Fruit fly (Drosophila melanogaster) whole organism, embryonic: ENCODE measurements around the gene CG17118.

Source experiments
- Ada2b ChIP-seq: fragments of 200-800 bp; sonication (Bioruptor generic); IDR thresholded peaks from 2 replicates; pipeline ENCODE4 v1.3.6; 2022; ENCODE audit warnings: missing biosample characterization, missing genetic modification characterization
- CG10209 ChIP-seq: fragments of 200-800 bp; sonication (Bioruptor generic); optimal IDR thresholded peaks from 3 replicates; lab custom pipeline; 2017; ENCODE audit warnings: missing biosample characterization, mild to moderate bottlenecking, missing genetic modification characterization, missing genetic modification reagents
- CG11085 ChIP-seq: fragments of 200-800 bp; sonication (Bioruptor generic); IDR thresholded peaks from 2 replicates; pipeline ENCODE4 v1.3.6; 2022; ENCODE audit warnings: missing biosample characterization, missing genetic modification characterization
- CG12219 ChIP-seq: fragments of 200-800 bp; sonication (Bioruptor generic); optimal IDR thresholded peaks from 3 replicates; lab custom pipeline; 2018; ENCODE audit warnings: missing biosample characterization, mild to moderate bottlenecking, missing genetic modification characterization
- CG13424 ChIP-seq: fragments of 200-800 bp; sonication (Bioruptor generic); optimal IDR thresholded peaks from 2 replicates; lab custom pipeline; 2019; ENCODE audit warnings: missing biosample characterization, mild to moderate bottlenecking, missing genetic modification characterization, moderate library complexity
- CG15011 ChIP-seq: fragments of 200-800 bp; sonication (Bioruptor generic); optimal IDR thresholded peaks from 3 replicates; lab custom pipeline; 2018; ENCODE audit warnings: missing biosample characterization, mild to moderate bottlenecking, missing genetic modification characterization
- CG15696 ChIP-seq: fragments of 200-800 bp; sonication (Bioruptor generic); optimal IDR thresholded peaks from 2 replicates; lab custom pipeline; 2019; ENCODE audit warnings: missing biosample characterization, mild to moderate bottlenecking, missing genetic modification characterization, moderate library complexity
- CG1603 ChIP-seq: fragments of 200-800 bp; sonication (Bioruptor generic); optimal IDR thresholded peaks from 2 replicates; lab custom pipeline; 2019; ENCODE audit warnings: missing biosample characterization, mild to moderate bottlenecking, missing genetic modification characterization, moderate library complexity
- CG16813 ChIP-seq: fragments of 200-800 bp; sonication (Bioruptor generic); IDR thresholded peaks from 3 replicates; pipeline ENCODE4 v1.3.6; 2022; ENCODE audit warnings: missing biosample characterization, missing genetic modification characterization; ENCODE audit not compliant: partially characterized antibody
- CG16863 ChIP-seq: fragments of 200-800 bp; sonication (Bioruptor generic); optimal IDR thresholded peaks from 3 replicates; lab custom pipeline; 2016; ENCODE audit warnings: missing biosample characterization, missing genetic modification characterization
- CG17361 ChIP-seq: fragments of 200-800 bp; sonication (Bioruptor generic); IDR thresholded peaks from 3 replicates; pipeline ENCODE4 v1.3.6; 2022; ENCODE audit warnings: missing biosample characterization, missing genetic modification characterization
- CG3163 ChIP-seq: fragments of 200-800 bp; sonication (Bioruptor generic); optimal IDR thresholded peaks from 3 replicates; lab custom pipeline; 2016; ENCODE audit warnings: missing biosample characterization, missing genetic modification characterization
- CG3407 ChIP-seq: fragments of 200-800 bp; sonication (Bioruptor generic); optimal IDR thresholded peaks from 2 replicates; lab custom pipeline; 2018; ENCODE audit warnings: missing biosample characterization, mild to moderate bottlenecking, missing genetic modification characterization
- CG34376 ChIP-seq: fragments of 200-800 bp; sonication (Bioruptor generic); optimal IDR thresholded peaks from 2 replicates; lab custom pipeline; 2018; ENCODE audit warnings: missing biosample characterization, mild to moderate bottlenecking, missing genetic modification characterization
- CG3838 ChIP-seq: fragments of 200-800 bp; sonication (Bioruptor generic); optimal IDR thresholded peaks from 3 replicates; lab custom pipeline; 2016; ENCODE audit warnings: missing biosample characterization, missing genetic modification characterization
- CG3995 ChIP-seq: fragments of 200-800 bp; sonication (Bioruptor generic); optimal IDR thresholded peaks from 3 replicates; lab custom pipeline; 2016; ENCODE audit warnings: missing biosample characterization, missing genetic modification characterization
- CG6272 ChIP-seq: fragments of 200-800 bp; sonication (Bioruptor generic); IDR thresholded peaks from 2 replicates; pipeline ENCODE4 v1.3.6; 2022; ENCODE audit warnings: missing biosample characterization, missing genetic modification characterization
- CG6765 ChIP-seq: fragments of 200-800 bp; sonication (Bioruptor generic); optimal IDR thresholded peaks from 3 replicates; lab custom pipeline; 2017; ENCODE audit warnings: missing biosample characterization, mild to moderate bottlenecking, missing genetic modification characterization
- CG7786 ChIP-seq: fragments of 200-800 bp; sonication (Bioruptor generic); optimal IDR thresholded peaks from 2 replicates; lab custom pipeline; 2016; ENCODE audit warnings: missing biosample characterization, missing genetic modification characterization
- CG7987 ChIP-seq: fragments of 200-800 bp; sonication (Bioruptor generic); optimal IDR thresholded peaks from 2 replicates; lab custom pipeline; 2018; ENCODE audit warnings: missing biosample characterization, mild to moderate bottlenecking, missing genetic modification characterization, moderate library complexity
- CoRest ChIP-seq: fragments of 200-800 bp; sonication (Bioruptor generic); optimal IDR thresholded peaks from 3 replicates; lab custom pipeline; 2018; ENCODE audit warnings: missing biosample characterization, mild to moderate bottlenecking, missing genetic modification characterization, moderate library complexity
- Doc2 ChIP-seq: fragments of 200-800 bp; sonication (Bioruptor generic); IDR thresholded peaks from 2 replicates; pipeline ENCODE4 v1.3.6; 2022; ENCODE audit warnings: missing biosample characterization, missing genetic modification characterization
- HHEX ChIP-seq: fragments of 200-800 bp; sonication (Bioruptor generic); optimal IDR thresholded peaks from 3 replicates; lab custom pipeline; 2017; ENCODE audit warnings: missing biosample characterization, mild to moderate bottlenecking, missing genetic modification characterization, missing genetic modification reagents
- Hr78 ChIP-seq, 2 experiments: fragments of 200-800 bp in 1 of 2; fragments of >200 bp in 1 of 2; sonication (Bioruptor generic) in 1 of 2; optimal IDR thresholded peaks; 2 replicates each; lab custom pipeline; 2017 to 2019; ENCODE audit warnings: missing biosample characterization in 2 of 2, missing genetic modification characterization in 2 of 2, mild to moderate bottlenecking in 1 of 2, moderate library complexity in 1 of 2
- Lpt ChIP-seq: fragments of >200 bp; optimal IDR thresholded peaks from 2 replicates; lab custom pipeline; 2018; ENCODE audit warnings: missing biosample characterization, missing genetic modification characterization
- Mes4 ChIP-seq: fragments of 200-800 bp; sonication (Bioruptor generic); optimal IDR thresholded peaks from 2 replicates; lab custom pipeline; 2016; ENCODE audit warnings: missing biosample characterization, missing genetic modification characterization
- Oaz ChIP-seq: fragments of 200-800 bp; sonication (Bioruptor generic); IDR thresholded peaks from 2 replicates; pipeline ENCODE4 v1.3.6; 2022; ENCODE audit warnings: missing biosample characterization, missing genetic modification characterization
- Taf1 ChIP-seq: fragments of 200-800 bp; sonication (Bioruptor generic); IDR thresholded peaks from 2 replicates; pipeline ENCODE4 v1.3.6; 2022; ENCODE audit warnings: missing biosample characterization, missing genetic modification characterization
- Xrp1 ChIP-seq: fragments of 200-800 bp; sonication (Bioruptor generic); IDR thresholded peaks from 2 replicates; pipeline ENCODE4 v1.3.6; 2022; ENCODE audit warnings: missing biosample characterization, missing genetic modification characterization
- bigmax ChIP-seq: fragments of 200-800 bp; sonication (Bioruptor generic); optimal IDR thresholded peaks from 2 replicates; lab custom pipeline; 2018; ENCODE audit warnings: missing biosample characterization, mild to moderate bottlenecking, missing genetic modification characterization
- caup ChIP-seq: fragments of 200-800 bp; sonication (Bioruptor generic); optimal IDR thresholded peaks from 3 replicates; lab custom pipeline; 2017; ENCODE audit warnings: missing biosample characterization, mild to moderate bottlenecking, missing genetic modification characterization, moderate library complexity; ENCODE audit not compliant: severe bottlenecking
- ems ChIP-seq: fragments of 200-800 bp; sonication (Bioruptor generic); optimal IDR thresholded peaks from 3 replicates; lab custom pipeline; 2016; ENCODE audit warnings: missing biosample characterization, missing genetic modification characterization
- en ChIP-seq: fragments of 200-800 bp; sonication (Bioruptor generic); optimal IDR thresholded peaks from 2 replicates; lab custom pipeline; 2016; ENCODE audit warnings: missing biosample characterization, missing genetic modification characterization
- fu2 ChIP-seq: fragments of 200-800 bp; sonication (Bioruptor generic); optimal IDR thresholded peaks from 2 replicates; lab custom pipeline; 2016; ENCODE audit warnings: missing biosample characterization, missing genetic modification characterization
- gcm ChIP-seq: fragments of 200-800 bp; sonication (Bioruptor generic); optimal IDR thresholded peaks from 2 replicates; lab custom pipeline; 2019; ENCODE audit warnings: missing biosample characterization, mild to moderate bottlenecking, missing genetic modification characterization, moderate library complexity
- hbn ChIP-seq: fragments of 200-800 bp; sonication (Bioruptor generic); IDR thresholded peaks from 2 replicates; pipeline ENCODE4 v1.3.6; 2022; ENCODE audit warnings: missing biosample characterization, missing genetic modification characterization; ENCODE audit not compliant: partially characterized antibody
- kah ChIP-seq: fragments of 200-800 bp; sonication (Bioruptor generic); optimal IDR thresholded peaks from 2 replicates; lab custom pipeline; 2018; ENCODE audit warnings: missing biosample characterization, mild to moderate bottlenecking, missing genetic modification characterization
- klu ChIP-seq: fragments of 200-800 bp; sonication (Bioruptor generic); IDR thresholded peaks from 2 replicates; pipeline ENCODE4 v1.3.6; 2022; ENCODE audit warnings: missing biosample characterization, missing genetic modification characterization
- ranshi ChIP-seq: fragments of 200-800 bp; sonication (Bioruptor generic); IDR thresholded peaks from 2 replicates; pipeline ENCODE4 v1.3.6; 2022; ENCODE audit warnings: missing biosample characterization, missing genetic modification characterization
- schlank ChIP-seq: fragments of 200-800 bp; sonication (Bioruptor generic); optimal IDR thresholded peaks from 2 replicates; lab custom pipeline; 2018; ENCODE audit warnings: missing biosample characterization, mild to moderate bottlenecking, missing genetic modification characterization
- sens ChIP-seq: fragments of 200-800 bp; sonication (Bioruptor generic); peaks from one replicate; lab custom pipeline; 2016; ENCODE audit warnings: missing biosample characterization, missing genetic modification characterization
- shn ChIP-seq: fragments of 200-800 bp; sonication (Bioruptor generic); optimal IDR thresholded peaks from 3 replicates; lab custom pipeline; 2016; ENCODE audit warnings: missing biosample characterization, missing genetic modification characterization
- slp2 ChIP-seq: fragments of 200-800 bp; sonication (Bioruptor generic); optimal IDR thresholded peaks from 2 replicates; lab custom pipeline; 2016; ENCODE audit warnings: missing biosample characterization, missing genetic modification characterization
- sqz ChIP-seq: fragments of 200-800 bp; sonication (Bioruptor generic); optimal IDR thresholded peaks from 3 replicates; lab custom pipeline; 2018; ENCODE audit warnings: missing biosample characterization, mild to moderate bottlenecking, missing genetic modification characterization
- tna ChIP-seq: fragments of 200-800 bp; sonication (Bioruptor generic); IDR thresholded peaks from 2 replicates; pipeline ENCODE4 v1.3.6; 2022; ENCODE audit warnings: missing biosample characterization, missing genetic modification characterization; ENCODE audit not compliant: partially characterized antibody
- trh ChIP-seq: fragments of 200-800 bp; sonication (Bioruptor generic); optimal IDR thresholded peaks from 2 replicates; lab custom pipeline; 2016; ENCODE audit warnings: missing biosample characterization, missing genetic modification characterization
- vfl ChIP-seq: fragments of 200-800 bp; sonication (Bioruptor generic); optimal IDR thresholded peaks from 2 replicates; lab custom pipeline; 2016; ENCODE audit warnings: missing biosample characterization, missing genetic modification characterization
- vvl ChIP-seq: fragments of 200-800 bp; sonication (Bioruptor generic); IDR thresholded peaks from 2 replicates; pipeline ENCODE4 v1.3.6; 2022; ENCODE audit warnings: missing biosample characterization, missing genetic modification characterization
- yki ChIP-seq: fragments of >200 bp; optimal IDR thresholded peaks from 3 replicates; lab custom pipeline; 2018
- z ChIP-seq: fragments of 200-800 bp; sonication (Bioruptor generic); IDR thresholded peaks from 3 replicates; pipeline ENCODE4 v1.3.6; 2022; ENCODE audit warnings: missing biosample characterization, missing genetic modification characterization
- zfh2 ChIP-seq: fragments of 200-800 bp; sonication (Bioruptor generic); optimal IDR thresholded peaks from 2 replicates; lab custom pipeline; 2016; ENCODE audit warnings: missing biosample characterization, missing genetic modification characterization

CG17118 gene

dm6 chr2L:10703281-10703680 is 26.8 kb upstream of the CG17118 start, which contains the start of gene CG6415 (continued):
- no peak for TF ChIP-seq Doc2 (GFP tag; lab: Robert Waterston, UW)
- TF ChIP-seq Oaz (GFP tag; lab: Robert Waterston, UW), result 0 out of 2 replicates have a peak, but pooled peaks have one; percentile 37
- TF ChIP-seq trh (GFP tag; lab: Kevin White, UChicago), result no peak
- TF ChIP-seq CG17361, result peak; percentile 77
- TF ChIP-seq hbn (GFP tag; lab: Robert Waterston, UW), result no peak
- peak; percentile 42 for TF ChIP-seq CG3163
- no peak for TF ChIP-seq yki (lab: Kevin White, UChicago)
- TF ChIP-seq CG13424 (tag; lab: Kevin White, UChicago), result peak; percentile 84
- TF ChIP-seq CG3838 (GFP tag; lab: Kevin White, UChicago), result no peak
- TF ChIP-seq sqz (GFP tag; lab: Kevin White, UChicago), result peak; percentile 33
- TF ChIP-seq klu (GFP tag; lab: Robert Waterston, UW), result no peak; the same call in 1 of the 2 replicates
- peak; percentile 68 for TF ChIP-seq ems (GFP tag; lab: Kevin White, UChicago)
- TF ChIP-seq en (GFP tag; lab: Kevin White, UChicago), result peak; percentile 37
- peak; percentile 26 for TF ChIP-seq CG3995 (GFP tag; lab: Kevin White, UChicago)
- peak; percentile 46 for TF ChIP-seq CG15011 (GFP tag; lab: Kevin White, UChicago)
- TF ChIP-seq sens (GFP tag; lab: Kevin White, UChicago), result peak; percentile 94
- peak; percentile 66 for TF ChIP-seq CG10209
- TF ChIP-seq slp2 (GFP tag; lab: Kevin White, UChicago), result peak; percentile 52
- TF ChIP-seq zfh2 (GFP tag; lab: Kevin White, UChicago), result peak; percentile 56
- TF ChIP-seq CG7987, result no peak
- peak; percentile 18 for TF ChIP-seq shn (GFP tag; lab: Kevin White, UChicago)
- no peak for TF ChIP-seq Lpt (GFP tag; lab: Kevin White, UChicago)
- peak; percentile 81 for TF ChIP-seq CG15696 (tag; lab: Kevin White, UChicago)
- no peak for TF ChIP-seq CG16813
- no peak for TF ChIP-seq z (GFP tag; lab: Robert Waterston, UW)
- TF ChIP-seq CG11085, result peak; percentile 72
- TF ChIP-seq gcm (GFP tag; lab: Kevin White, UChicago), result no peak
- no peak for TF ChIP-seq tna (GFP tag; lab: Robert Waterston, UW)
- peak; percentile 63 for TF ChIP-seq CG6272
- TF ChIP-seq CoRest, result peak; percentile 81
- TF ChIP-seq CG7786, result peak; percentile 71
- peak; percentile 61 for TF ChIP-seq fu2 (GFP tag; lab: Kevin White, UChicago)
- TF ChIP-seq CG12219 (GFP tag; lab: Kevin White, UChicago), result peak; percentile 64
- peak; percentile 86 for TF ChIP-seq vvl (GFP tag; lab: Robert Waterston, UW)
- peak; percentile 57 for TF ChIP-seq caup (GFP tag; lab: Kevin White, UChicago)
- TF ChIP-seq Taf1 (GFP tag; lab: Robert Waterston, UW), result peak; percentile 17; the same call in 1 of the 2 replicates
- peak; percentile 25 for TF ChIP-seq schlank (tag; lab: Kevin White, UChicago)
- peak; percentile 62 for TF ChIP-seq CG3407 (GFP tag; lab: Kevin White, UChicago)
- peak in 1 of 2 experiments; percentile 62 for TF ChIP-seq Hr78 (GFP tag; optimal IDR thresholded peaks at IDR 0.05; lab: Kevin White, UChicago)
- peak; percentile 54 for TF ChIP-seq Mes4 (GFP tag; lab: Kevin White, UChicago)
- no peak for TF ChIP-seq vfl
- peak; percentile 87 for TF ChIP-seq CG34376 (GFP tag; lab: Kevin White, UChicago)
- peak; percentile 67 for TF ChIP-seq CG16863 (GFP tag; lab: Kevin White, UChicago)
- peak; percentile 64 for TF ChIP-seq ranshi (GFP tag; lab: Robert Waterston, UW)
- peak; percentile 84 for TF ChIP-seq CG1603 (tag; lab: Kevin White, UChicago)
- peak; percentile 86 for TF ChIP-seq Xrp1 (GFP tag; lab: Robert Waterston, UW)
- TF ChIP-seq Ada2b, result peak; percentile 46; the same call in 1 of the 2 replicates
- no peak for TF ChIP-seq bigmax (GFP tag; lab: Kevin White, UChicago)
- TF ChIP-seq HHEX, result peak; percentile 70
- peak; percentile 44 for TF ChIP-seq CG6765 (GFP tag; lab: Kevin White, UChicago)
- peak; percentile 21 for TF ChIP-seq kah (GFP tag; lab: Kevin White, UChicago)
